Worm (Caenorhabditis elegans) whole organism, L4 larva: ENCODE measurements around the gene tpra-1.
A peak's percentile ranks its signal among the peaks of the same experiment; 100 is the strongest.

Experiments
- F10B5.3 ChIP-seq: sonication (generic microtip); optimal IDR thresholded peaks from 2 replicates; lab custom pipeline; 2016; ENCODE audit warnings: mild to moderate bottlenecking, missing genetic modification characterization, missing compliant biosample characterization
- F26F4.8 ChIP-seq: fragments of 200-800 bp; sonication (Bioruptor generic); conservative IDR thresholded peaks from 2 replicates; pipeline ENCODE4 v1.3.6; 2022; ENCODE audit warnings: missing genetic modification characterization, missing compliant biosample characterization
- F37D6.2 ChIP-seq: sonication (generic microtip); optimal IDR thresholded peaks from 2 replicates; lab custom pipeline; 2016; ENCODE audit warnings: mild to moderate bottlenecking, missing genetic modification characterization, missing compliant biosample characterization
- F44E2.7 ChIP-seq: fragments of 200-800 bp; sonication (Bioruptor generic); IDR thresholded peaks from 2 replicates; pipeline ENCODE4 v2.1.2; 2022; ENCODE audit warnings: missing genetic modification characterization, missing compliant biosample characterization
- F49E8.2 ChIP-seq: sonication (generic microtip); optimal IDR thresholded peaks from 2 replicates; lab custom pipeline; 2016; ENCODE audit warnings: missing compliant biosample characterization, mild to moderate bottlenecking, missing genetic modification characterization, borderline replicate concordance
- R02D3.7 ChIP-seq: fragments of 150-350 bp; sonication (generic microtip); optimal IDR thresholded peaks from 3 replicates; lab custom pipeline; 2014; ENCODE audit warnings: missing biosample characterization, missing genetic modification characterization
- Y48G9A.11 ChIP-seq: fragments of 200-800 bp; sonication (Bioruptor generic); IDR thresholded peaks from 2 replicates; pipeline ENCODE4 v1.3.6; 2022; ENCODE audit warnings: missing genetic modification reagents, missing genetic modification characterization, missing compliant biosample characterization
- aha-1 ChIP-seq: fragments of 150-350 bp; peaks from one replicate; lab custom pipeline; 2014; ENCODE audit warnings: missing biosample characterization, missing genetic modification characterization
- aly-2 ChIP-seq: sonication (generic microtip); optimal IDR thresholded peaks from 2 replicates; lab custom pipeline; 2018; ENCODE audit warnings: missing biosample characterization, missing genetic modification characterization
- ama-1 ChIP-seq: fragments of 150-350 bp; optimal IDR thresholded peaks from 2 replicates; lab custom pipeline; 2014; ENCODE audit warnings: inconsistent platforms, mixed read lengths
- ceh-20 ChIP-seq: fragments of 200-800 bp; sonication (Bioruptor generic); IDR thresholded peaks from 2 replicates; pipeline ENCODE4 v1.3.6; 2022; ENCODE audit warnings: missing genetic modification reagents, missing genetic modification characterization, missing compliant biosample characterization
- ceh-62 ChIP-seq: sonication (generic microtip); optimal IDR thresholded peaks from 2 replicates; lab custom pipeline; 2017; ENCODE audit warnings: missing biosample characterization, missing genetic modification characterization
- ceh-82 ChIP-seq: sonication (generic microtip); optimal IDR thresholded peaks from 2 replicates; lab custom pipeline; 2017; ENCODE audit warnings: missing biosample characterization, missing genetic modification characterization
- ces-1 ChIP-seq: fragments of 150-350 bp; sonication (generic microtip); optimal IDR thresholded peaks from 4 replicates; lab custom pipeline; 2014; ENCODE audit warnings: missing biosample characterization, missing genetic modification reagents, missing genetic modification characterization
- cey-2 ChIP-seq: sonication (generic microtip); optimal IDR thresholded peaks from 3 replicates; lab custom pipeline; 2017; ENCODE audit warnings: missing genetic modification characterization, mild to moderate bottlenecking, missing compliant biosample characterization, antibody characterized with exemption, borderline replicate concordance; ENCODE audit not compliant: insufficient read depth
- daf-8 ChIP-seq: fragments of 200-800 bp; sonication (Bioruptor generic); IDR thresholded peaks from 2 replicates; pipeline ENCODE4 v1.3.6; 2022; ENCODE audit warnings: missing genetic modification characterization, missing compliant biosample characterization
- dmd-6 ChIP-seq: fragments of 200-800 bp; sonication (Bioruptor generic); IDR thresholded peaks from 2 replicates; pipeline ENCODE4 v1.3.6; 2022; ENCODE audit warnings: missing genetic modification reagents, missing genetic modification characterization, missing compliant biosample characterization
- dpl-1 ChIP-seq: fragments of 150-350 bp; optimal IDR thresholded peaks from 2 replicates; lab custom pipeline; 2014; ENCODE audit warnings: missing biosample characterization, missing genetic modification reagents, missing genetic modification characterization
- duxl-1 ChIP-seq: sonication (generic microtip); optimal IDR thresholded peaks from 2 replicates; lab custom pipeline; 2016; ENCODE audit warnings: mild to moderate bottlenecking, missing genetic modification characterization, moderate library complexity, missing compliant biosample characterization; ENCODE audit not compliant: poor library complexity
- dve-1 ChIP-seq: sonication (generic microtip); optimal IDR thresholded peaks from 2 replicates; lab custom pipeline; 2017; ENCODE audit warnings: antibody characterized with exemption, mild to moderate bottlenecking, missing genetic modification characterization, missing compliant biosample characterization; ENCODE audit not compliant: insufficient read depth
- hlh-30 ChIP-seq: sonication (generic microtip); optimal IDR thresholded peaks from 2 replicates; lab custom pipeline; 2017; ENCODE audit warnings: antibody characterized with exemption, mild to moderate bottlenecking, missing genetic modification characterization, missing compliant biosample characterization; ENCODE audit not compliant: insufficient read depth
- hmg-1.1 ChIP-seq: fragments of 200-800 bp; sonication (Bioruptor generic); IDR thresholded peaks from 2 replicates; pipeline ENCODE4 v1.3.6; 2022; ENCODE audit warnings: missing genetic modification reagents, missing genetic modification characterization, missing compliant biosample characterization
- lin-29 ChIP-seq: fragments of 200-800 bp; sonication (Bioruptor generic); IDR thresholded peaks from 2 replicates; pipeline ENCODE4 v1.3.6; 2022; ENCODE audit warnings: missing genetic modification reagents, missing genetic modification characterization, missing compliant biosample characterization
- lir-3 ChIP-seq: sonication (generic microtip); optimal IDR thresholded peaks from 2 replicates; lab custom pipeline; 2016; ENCODE audit warnings: mild to moderate bottlenecking, missing genetic modification characterization, missing compliant biosample characterization
- madf-5 ChIP-seq, 2 experiments: fragments of 200-800 bp; sonication (Bioruptor generic); IDR thresholded peaks; 2 replicates each; pipeline ENCODE4 v1.3.6; 2022; ENCODE audit warnings: missing compliant biosample characterization in 2 of 2, missing genetic modification characterization in 2 of 2
- mdl-1 ChIP-seq, 2 experiments: fragments of 150-350 bp in 1 of 2; sonication (generic microtip) in 1 of 2; optimal IDR thresholded peaks; 2 replicates each; lab custom pipeline; 2014 to 2017; ENCODE audit warnings: missing biosample characterization in 2 of 2, missing genetic modification characterization in 2 of 2
- mdt-29 ChIP-seq: fragments of 200-800 bp; sonication (Bioruptor generic); IDR thresholded peaks from 2 replicates; pipeline ENCODE4 v1.3.6; 2022; ENCODE audit warnings: missing genetic modification reagents, missing genetic modification characterization, missing compliant biosample characterization
- mep-1 ChIP-seq: fragments of 150-350 bp; sonication (generic microtip); optimal IDR thresholded peaks from 3 replicates; lab custom pipeline; 2014; ENCODE audit warnings: missing biosample characterization, missing genetic modification characterization
- mes-2 ChIP-seq: sonication (generic microtip); optimal IDR thresholded peaks from 2 replicates; lab custom pipeline; 2016; ENCODE audit warnings: missing genotype, mild to moderate bottlenecking, missing genetic modification characterization, missing compliant biosample characterization; ENCODE audit not compliant: poor library complexity, severe bottlenecking
- nhr-102 ChIP-seq: sonication (generic microtip); optimal IDR thresholded peaks from 2 replicates; lab custom pipeline; 2016; ENCODE audit warnings: mild to moderate bottlenecking, missing genetic modification characterization, moderate library complexity, missing compliant biosample characterization
- nhr-11 ChIP-seq: fragments of 150-350 bp; optimal IDR thresholded peaks from 2 replicates; lab custom pipeline; 2014; ENCODE audit warnings: missing biosample characterization, missing genetic modification characterization
- nhr-237 ChIP-seq: sonication (generic microtip); optimal IDR thresholded peaks from 2 replicates; lab custom pipeline; 2017; ENCODE audit warnings: missing biosample characterization, missing genetic modification characterization
- nhr-25 ChIP-seq: sonication (generic microtip); optimal IDR thresholded peaks from 2 replicates; lab custom pipeline; 2017; ENCODE audit warnings: missing genetic modification characterization, mild to moderate bottlenecking, missing compliant biosample characterization, antibody characterized with exemption, moderate library complexity, borderline replicate concordance; ENCODE audit not compliant: insufficient read depth
- snpc-1.2 ChIP-seq: fragments of 200-800 bp; sonication (Bioruptor generic); IDR thresholded peaks from 2 replicates; pipeline ENCODE4 v1.3.6; 2022; ENCODE audit warnings: missing genetic modification reagents, missing genetic modification characterization, missing compliant biosample characterization
- snpc-4 ChIP-seq: fragments of 150-350 bp; optimal IDR thresholded peaks from 2 replicates; lab custom pipeline; 2014; ENCODE audit warnings: missing biosample characterization, missing genetic modification characterization
- tra-1 ChIP-seq: fragments of 200-800 bp; sonication (Bioruptor generic); IDR thresholded peaks from 2 replicates; pipeline ENCODE4 v1.3.6; 2022; ENCODE audit warnings: missing genetic modification reagents, missing genetic modification characterization, missing compliant biosample characterization
- zag-1 ChIP-seq: fragments of 150-350 bp; optimal IDR thresholded peaks from 2 replicates; lab custom pipeline; 2014; ENCODE audit warnings: missing biosample characterization, missing genetic modification characterization
- zip-11 ChIP-seq: fragments of 200-800 bp; sonication (Bioruptor generic); IDR thresholded peaks from 2 replicates; pipeline ENCODE4 v1.3.6; 2022; ENCODE audit warnings: missing genetic modification characterization, missing compliant biosample characterization
- zip-2 ChIP-seq: fragments of 150-350 bp; optimal IDR thresholded peaks from 2 replicates; lab custom pipeline; 2014; ENCODE audit warnings: missing biosample characterization, missing genetic modification characterization

tpra-1 gene

DNA sequence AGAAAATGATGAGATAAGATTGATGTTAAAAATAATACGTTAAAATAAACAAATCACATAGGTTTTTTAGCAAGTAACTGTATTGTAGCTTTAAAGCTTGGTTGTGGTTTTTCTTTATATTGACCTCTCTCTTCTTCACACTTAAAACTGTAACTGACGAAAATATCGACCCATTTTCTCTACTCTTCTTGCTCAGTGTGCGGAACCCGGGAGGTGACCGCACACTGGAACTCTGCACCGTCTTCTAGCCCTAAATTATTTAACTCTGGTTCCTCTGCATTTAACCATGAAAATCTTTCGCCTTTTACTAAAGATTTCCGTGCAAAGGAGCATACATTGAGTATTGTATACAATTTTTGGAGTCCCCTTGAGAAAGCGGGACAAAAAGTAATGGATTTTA is 38.2 kb downstream of the tpra-1 start:
- TF ChIP-seq daf-8 (GFP tag; lab: Robert Waterston, UW) (no peak), F37D6.2 (tag; lab: Kevin White, UChicago) (no peak), aly-2 (tag; lab: Kevin White, UChicago) (no peak), mdl-1 (tag; optimal IDR thresholded peaks at IDR 0.05; lab: Kevin White, UChicago) (no peak), tra-1 (GFP tag; lab: Robert Waterston, UW) (no peak), mdt-29 (GFP tag; lab: Robert Waterston, UW) (no peak), ceh-62 (tag; lab: Kevin White, UChicago) (no peak), zip-11 (GFP tag; lab: Robert Waterston, UW) (no peak), F10B5.3 (tag; lab: Kevin White, UChicago) (no peak), cey-2 (tag; lab: Kevin White, UChicago) (no peak), nhr-11 (tag; lab: Kevin White, UChicago) (no peak), ama-1 (lab: Kevin White, UChicago) (no peak), zip-2 (tag; lab: Kevin White, UChicago) (no peak), dmd-6 (GFP tag; lab: Robert Waterston, UW) (no peak), mes-2 (no peak), F49E8.2 (no peak), madf-5 (GFP tag; IDR thresholded peaks at IDR 0.05; lab: Robert Waterston, UW) (no peak), lin-29 (GFP tag; lab: Robert Waterston, UW) (no peak)

- TF ChIP-seq lir-3 (tag; lab: Kevin White, UChicago) (no peak), ceh-20 (GFP tag; lab: Robert Waterston, UW) (no peak), zag-1 (tag; lab: Kevin White, UChicago) (no peak)
Observed at ce11 chrIV:9000664-9001063, 44.4 kb downstream of the tpra-1 start.

DNA sequence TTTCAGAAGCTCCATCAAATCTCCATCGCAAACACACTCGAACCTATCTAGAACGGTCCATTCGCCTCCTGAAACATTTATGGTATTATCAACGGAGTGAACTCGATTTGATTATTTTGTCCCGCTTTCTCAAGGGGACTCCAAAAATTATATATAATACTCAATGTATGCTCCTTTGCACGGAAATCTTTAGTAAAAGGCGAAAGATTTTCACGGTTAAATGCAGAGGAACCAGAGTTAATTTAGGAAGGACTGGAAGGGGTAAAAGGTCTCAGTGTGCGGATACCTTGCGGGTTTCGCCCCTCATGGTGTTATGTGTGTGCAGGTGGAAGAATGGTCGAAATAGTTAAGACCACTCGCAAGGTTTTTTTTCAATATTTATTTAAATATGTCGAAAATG is 44.9 kb downstream of the tpra-1 start:
- TF ChIP-seq F49E8.2 (peak; percentile 68), nhr-102 (peak; percentile 32), nhr-237 (tag; lab: Kevin White, UChicago) (no peak), snpc-1.2 (GFP tag; lab: Robert Waterston, UW) (peak; percentile 90), snpc-4 (tag; lab: Kevin White, UChicago) (peak; percentile 40), R02D3.7 (no peak), mep-1 (tag; lab: Kevin White, UChicago) (no peak), aha-1 (tag; lab: Kevin White, UChicago) (peak; percentile 69), ceh-82 (tag; lab: Kevin White, UChicago) (no peak), dve-1 (tag; lab: Kevin White, UChicago) (peak; percentile 36), duxl-1 (tag; lab: Kevin White, UChicago) (no peak)

DNA sequence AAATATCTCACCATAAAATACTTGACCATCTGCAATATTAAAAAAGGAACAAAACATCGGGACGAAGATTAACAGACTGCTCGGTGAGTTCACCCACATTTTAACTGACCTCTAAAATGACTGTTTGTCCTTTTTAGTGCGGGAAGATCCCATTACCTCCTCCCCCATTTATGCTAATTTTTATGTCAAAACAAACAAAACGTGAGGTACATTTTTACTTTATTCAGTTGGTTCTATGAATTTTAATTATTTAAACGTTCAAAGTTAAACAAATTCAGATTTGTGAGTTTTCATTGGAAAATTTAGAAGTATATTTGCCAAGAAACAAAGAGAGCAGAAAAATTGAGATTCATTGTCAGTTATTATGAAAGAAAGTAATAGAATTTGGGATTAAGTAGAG is 46.3 kb downstream of the tpra-1 start, which contains the start of gene C53D6.8:
TSS of gene C53D6.8 (minus strand) at position 101 of the 400 bp plus-strand sequence.
- TF ChIP-seq snpc-1.2 (GFP tag; lab: Robert Waterston, UW) = no peak
- TF ChIP-seq ces-1 = no peak
- no peak for TF ChIP-seq nhr-25 (tag; lab: Kevin White, UChicago)
- no peak for TF ChIP-seq zip-2 (tag; lab: Kevin White, UChicago)
- no peak for TF ChIP-seq F49E8.2
- no peak for TF ChIP-seq Y48G9A.11 (GFP tag; lab: Robert Waterston, UW)
- TF ChIP-seq F26F4.8 (GFP tag; lab: Robert Waterston, UW) = no peak
- TF ChIP-seq mdl-1 (tag; optimal IDR thresholded peaks at IDR 0.05; lab: Kevin White, UChicago) = no peak
- no peak for TF ChIP-seq dpl-1 (GFP tag; lab: Kevin White, UChicago)
- TF ChIP-seq daf-8 (GFP tag; lab: Robert Waterston, UW) = no peak
- TF ChIP-seq hlh-30 (tag; lab: Kevin White, UChicago) = no peak
- no peak for TF ChIP-seq F44E2.7 (GFP tag; lab: Robert Waterston, UW)
- TF ChIP-seq mes-2 = no peak
- TF ChIP-seq hmg-1.1 (GFP tag; lab: Robert Waterston, UW) = no peak
- TF ChIP-seq, all 104 proteins: peak for 0
